Worm (Caenorhabditis elegans): ENCODE results near the gene F40E10.5.

- no peak for TF ChIP-seq ztf-29 (GFP tag; IDR thresholded peaks at IDR 0.05)
- no peak for TF ChIP-seq ztf-23 (GFP tag; IDR thresholded peaks at IDR 0.05)
- TF ChIP-seq med-1 (GFP tag; optimal IDR thresholded peaks at IDR 0.05; ENCODE audit: insufficient read depth): no peak
- TF ChIP-seq ref-1 (GFP tag; conservative IDR thresholded peaks at IDR 0.05): no peak
- no peak for TF ChIP-seq flt-1 (GFP tag; IDR thresholded peaks at IDR 0.05)
- TF ChIP-seq klf-2 (GFP tag; conservative IDR thresholded peaks at IDR 0.05): no peak
- TF ChIP-seq T22C8.4 (GFP tag; IDR thresholded peaks at IDR 0.05): no peak
Observed at ce11 chrX:14709591-14709990, 8.0 kb downstream of the F40E10.5 start.

Data from whole organism, midembryonic.